Worm (Caenorhabditis elegans) whole organism, L1 larva: ENCODE data around the gene F52H2.15.

Experiments used
- C04F5.9 ChIP-seq: sonication (generic microtip); optimal IDR thresholded peaks from 2 replicates; lab custom pipeline; 2016; ENCODE audit warnings: missing genetic modification characterization, missing compliant biosample characterization
- C34B4.2 ChIP-seq: sonication (generic microtip); optimal IDR thresholded peaks from 2 replicates; lab custom pipeline; 2017; ENCODE audit warnings: mild to moderate bottlenecking, missing genetic modification characterization, missing compliant biosample characterization
- aha-1 ChIP-seq: fragments of 150-350 bp; optimal IDR thresholded peaks from 2 replicates; lab custom pipeline; 2014; ENCODE audit warnings: missing biosample characterization, missing genetic modification characterization
- alr-1 ChIP-seq: fragments of 200-800 bp; sonication (Bioruptor generic); optimal IDR thresholded peaks from 2 replicates; lab custom pipeline; 2018; ENCODE audit warnings: borderline replicate concordance, mild to moderate bottlenecking, missing genetic modification characterization, missing compliant biosample characterization
- aly-2 ChIP-seq: fragments of 150-350 bp; optimal IDR thresholded peaks from 2 replicates; lab custom pipeline; 2014; ENCODE audit warnings: missing biosample characterization, missing genetic modification characterization
- ama-1 ChIP-seq: fragments of 150-350 bp; optimal IDR thresholded peaks from 2 replicates; lab custom pipeline; 2014
- blmp-1 ChIP-seq: fragments of 150-350 bp; optimal IDR thresholded peaks from 2 replicates; lab custom pipeline; 2014; ENCODE audit warnings: missing biosample characterization, missing genetic modification characterization
- ceh-88 ChIP-seq: fragments of 200-800 bp; sonication (Bioruptor generic); IDR thresholded peaks from 2 replicates; pipeline ENCODE4 v1.3.6; 2022; ENCODE audit warnings: missing genetic modification characterization, missing compliant biosample characterization
- ces-1 ChIP-seq: fragments of 150-350 bp; optimal IDR thresholded peaks from 2 replicates; lab custom pipeline; 2014; ENCODE audit warnings: missing biosample characterization, missing genetic modification reagents, missing genetic modification characterization
- dpl-1 ChIP-seq, 3 experiments: fragments of 150-350 bp in 2 of 3; sonication (generic microtip) in 1 of 3; optimal IDR thresholded peaks; 2 replicates each; lab custom pipeline; 2014 to 2017; ENCODE audit warnings: missing biosample characterization in 3 of 3, missing genetic modification characterization in 3 of 3, missing genetic modification reagents in 3 of 3
- dsc-1 ChIP-seq: sonication (generic microtip); optimal IDR thresholded peaks from 2 replicates; lab custom pipeline; 2016; ENCODE audit warnings: mild to moderate bottlenecking, missing genetic modification characterization, missing compliant biosample characterization
- efl-1 ChIP-seq, 4 experiments: fragments of 150-350 bp; optimal IDR thresholded peaks in 3 of 4; peaks in 1 of 4; 1 replicate in 1 of 4; 2 replicates in 3 of 4; lab custom pipeline; 2014; ENCODE audit warnings: missing biosample characterization in 2 of 4, missing genetic modification characterization in 2 of 4, missing genetic modification reagents in 2 of 4
- egl-13 ChIP-seq: sonication (generic microtip); optimal IDR thresholded peaks from 2 replicates; lab custom pipeline; 2016; ENCODE audit warnings: missing genotype, missing genetic modification reagents, missing genetic modification characterization, missing compliant biosample characterization
- egl-27 ChIP-seq, 2 experiments: fragments of 150-350 bp in 1 of 2; sonication (generic microtip); optimal IDR thresholded peaks; 3 replicates each; lab custom pipeline; 2017 to 2018; ENCODE audit warnings: missing biosample characterization in 2 of 2, missing genetic modification characterization in 2 of 2, missing genetic modification reagents in 2 of 2
- elt-2 ChIP-seq: sonication (generic microtip); optimal IDR thresholded peaks from 2 replicates; lab custom pipeline; 2016; ENCODE audit warnings: missing genetic modification characterization, mild to moderate bottlenecking, inconsistent platforms, missing compliant biosample characterization, missing genetic modification reagents
- ets-5 ChIP-seq: fragments of 200-800 bp; sonication (Bioruptor generic); IDR thresholded peaks from 2 replicates; pipeline ENCODE4 v1.3.6; 2022; ENCODE audit warnings: missing genetic modification characterization, missing compliant biosample characterization
- fkh-4 ChIP-seq: sonication (generic microtip); optimal IDR thresholded peaks from 2 replicates; lab custom pipeline; 2016; ENCODE audit warnings: missing compliant biosample characterization, missing genetic modification characterization, borderline replicate concordance
- fkh-8 ChIP-seq: sonication (generic microtip); optimal IDR thresholded peaks from 2 replicates; lab custom pipeline; 2016; ENCODE audit warnings: mild to moderate bottlenecking, missing genetic modification characterization, missing compliant biosample characterization
- hlh-17 ChIP-seq: fragments of 200-800 bp; sonication (Bioruptor generic); optimal IDR thresholded peaks from 2 replicates; lab custom pipeline; 2018; ENCODE audit warnings: missing genetic modification characterization, mild to moderate bottlenecking, missing compliant biosample characterization, moderate library complexity, borderline replicate concordance
- hlh-4 ChIP-seq: sonication (generic microtip); optimal IDR thresholded peaks from 2 replicates; lab custom pipeline; 2016; ENCODE audit warnings: mild to moderate bottlenecking, missing genetic modification characterization, missing compliant biosample characterization
- hpl-2 ChIP-seq: fragments of 150-350 bp; optimal IDR thresholded peaks from 2 replicates; lab custom pipeline; 2014; ENCODE audit warnings: missing biosample characterization, missing genetic modification reagents, missing genetic modification characterization
- irx-1 ChIP-seq: sonication (generic microtip); optimal IDR thresholded peaks from 2 replicates; lab custom pipeline; 2016; ENCODE audit warnings: missing genetic modification characterization, missing compliant biosample characterization
- lin-13 ChIP-seq: fragments of 150-350 bp; optimal IDR thresholded peaks from 2 replicates; lab custom pipeline; 2014; ENCODE audit warnings: missing biosample characterization, missing genetic modification reagents, missing genetic modification characterization
- lin-15B ChIP-seq: fragments of 150-350 bp; sonication (generic microtip); optimal IDR thresholded peaks from 3 replicates; lab custom pipeline; 2014; ENCODE audit warnings: missing biosample characterization, missing genetic modification characterization
- lin-39 ChIP-seq: fragments of 150-350 bp; optimal IDR thresholded peaks from 2 replicates; lab custom pipeline; 2014; ENCODE audit warnings: missing biosample characterization, missing genetic modification reagents, missing genetic modification characterization
- mab-9 ChIP-seq: fragments of 200-800 bp; sonication (Bioruptor generic); IDR thresholded peaks from 2 replicates; pipeline ENCODE4 v1.3.6; 2022; ENCODE audit warnings: missing genetic modification reagents, missing genetic modification characterization, missing compliant biosample characterization
- mef-2 ChIP-seq: fragments of 150-350 bp; optimal IDR thresholded peaks from 2 replicates; lab custom pipeline; 2014; ENCODE audit warnings: missing biosample characterization, missing genetic modification characterization
- nhr-11 ChIP-seq: fragments of 150-350 bp; optimal IDR thresholded peaks from 2 replicates; lab custom pipeline; 2014; ENCODE audit warnings: missing biosample characterization, missing genetic modification characterization
- nhr-19 ChIP-seq: fragments of 200-800 bp; sonication (Bioruptor generic); conservative IDR thresholded peaks from 2 replicates; pipeline ENCODE4 v1.3.6; 2022; ENCODE audit warnings: missing genetic modification characterization, missing compliant biosample characterization
- nhr-237 ChIP-seq: fragments of 150-350 bp; optimal IDR thresholded peaks from 2 replicates; lab custom pipeline; 2014; ENCODE audit warnings: missing biosample characterization, missing genetic modification characterization
- nhr-28 ChIP-seq: fragments of 150-350 bp; optimal IDR thresholded peaks from 2 replicates; lab custom pipeline; 2014; ENCODE audit warnings: missing biosample characterization, missing genetic modification characterization
- nhr-47 ChIP-seq: sonication (generic microtip); optimal IDR thresholded peaks from 2 replicates; lab custom pipeline; 2016; ENCODE audit warnings: mild to moderate bottlenecking, missing genetic modification characterization, moderate library complexity, missing compliant biosample characterization
- nhr-71 ChIP-seq: sonication (generic microtip); optimal IDR thresholded peaks from 2 replicates; lab custom pipeline; 2016; ENCODE audit warnings: mild to moderate bottlenecking, missing genetic modification characterization, moderate library complexity, missing compliant biosample characterization
- nhr-76 ChIP-seq: sonication (generic microtip); optimal IDR thresholded peaks from 2 replicates; lab custom pipeline; 2017; ENCODE audit warnings: missing biosample characterization, missing genetic modification characterization
- nhr-84 ChIP-seq: sonication (generic microtip); optimal IDR thresholded peaks from 2 replicates; lab custom pipeline; 2017; ENCODE audit warnings: missing biosample characterization, missing genetic modification characterization
- nhr-85 ChIP-seq: sonication (generic microtip); peaks from one replicate; lab custom pipeline; 2016; ENCODE audit warnings: missing genetic modification characterization, inconsistent platforms, missing compliant biosample characterization
- nhr-90 ChIP-seq: sonication (generic microtip); optimal IDR thresholded peaks from 2 replicates; lab custom pipeline; 2016; ENCODE audit warnings: mild to moderate bottlenecking, missing genetic modification characterization, missing compliant biosample characterization; ENCODE audit not compliant: poor library complexity
- pag-3 ChIP-seq: sonication (generic microtip); optimal IDR thresholded peaks from 2 replicates; lab custom pipeline; 2017; ENCODE audit warnings: missing genetic modification characterization, mild to moderate bottlenecking, missing compliant biosample characterization, antibody characterized with exemption, borderline replicate concordance; ENCODE audit not compliant: insufficient read depth
- pax-3 ChIP-seq: fragments of 200-800 bp; sonication (Bioruptor generic); optimal IDR thresholded peaks from 2 replicates; lab custom pipeline; 2018; ENCODE audit warnings: mild to moderate bottlenecking, missing genetic modification characterization, moderate library complexity, missing compliant biosample characterization
- pqm-1 ChIP-seq: sonication (generic microtip); optimal IDR thresholded peaks from 3 replicates; lab custom pipeline; 2017; ENCODE audit warnings: missing biosample characterization, missing genetic modification characterization
- rnt-1 ChIP-seq: sonication (generic microtip); optimal IDR thresholded peaks from 2 replicates; lab custom pipeline; 2016; ENCODE audit warnings: mild to moderate bottlenecking, missing genetic modification characterization, moderate library complexity, missing compliant biosample characterization
- skn-1 ChIP-seq: fragments of 150-350 bp; optimal IDR thresholded peaks from 2 replicates; lab custom pipeline; 2014; ENCODE audit warnings: missing biosample characterization, missing genetic modification characterization
- snpc-4 ChIP-seq: fragments of 150-350 bp; optimal IDR thresholded peaks from 2 replicates; lab custom pipeline; 2014; ENCODE audit warnings: missing biosample characterization, missing genetic modification characterization
- tbx-2 ChIP-seq: sonication (generic microtip); optimal IDR thresholded peaks from 2 replicates; lab custom pipeline; 2016; ENCODE audit warnings: missing genetic modification characterization, missing compliant biosample characterization
- unc-130 ChIP-seq: fragments of 150-350 bp; optimal IDR thresholded peaks from 2 replicates; lab custom pipeline; 2017; ENCODE audit warnings: missing biosample characterization, missing genetic modification characterization, inconsistent platforms
- unc-30 ChIP-seq: sonication (generic microtip); optimal IDR thresholded peaks from 2 replicates; lab custom pipeline; 2017; ENCODE audit warnings: missing biosample characterization, missing genetic modification characterization
- unc-62 ChIP-seq: fragments of 150-350 bp; optimal IDR thresholded peaks from 2 replicates; lab custom pipeline; 2014; ENCODE audit warnings: missing biosample characterization, missing genetic modification reagents, missing genetic modification characterization
- unc-86 ChIP-seq: sonication (generic microtip); optimal IDR thresholded peaks from 2 replicates; lab custom pipeline; 2016; ENCODE audit warnings: missing genetic modification characterization, missing compliant biosample characterization
- vab-15 ChIP-seq: sonication (generic microtip); optimal IDR thresholded peaks from 2 replicates; lab custom pipeline; 2017; ENCODE audit warnings: missing genotype, mild to moderate bottlenecking, missing genetic modification characterization, missing compliant biosample characterization
- xbp-1 ChIP-seq: sonication (generic microtip); optimal IDR thresholded peaks from 2 replicates; lab custom pipeline; 2016; ENCODE audit warnings: missing genetic modification characterization, missing compliant biosample characterization
- zag-1 ChIP-seq: fragments of 150-350 bp; optimal IDR thresholded peaks from 2 replicates; lab custom pipeline; 2014; ENCODE audit warnings: missing biosample characterization, missing genetic modification characterization
- zip-4 ChIP-seq: fragments of 200-800 bp; sonication (Bioruptor generic); optimal IDR thresholded peaks from 2 replicates; lab custom pipeline; 2018; ENCODE audit warnings: mild to moderate bottlenecking, missing genetic modification characterization, moderate library complexity, missing compliant biosample characterization
- ztf-11 ChIP-seq, 2 experiments: sonication (generic microtip); optimal IDR thresholded peaks; 2 replicates each; lab custom pipeline; 2016 to 2017; ENCODE audit warnings: missing genetic modification characterization in 2 of 2, missing biosample characterization in 1 of 2, missing compliant biosample characterization in 1 of 2

Gene F52H2.15

ce11 chrX:2553433-2553860, 11.7 kb upstream of the F52H2.15 start (continued):
- TF ChIP-seq fkh-4 (tag; lab: Kevin White, UChicago) (no peak), zip-4 (no peak), snpc-4 (tag; lab: Kevin White, UChicago) (no peak), nhr-71 (tag; lab: Kevin White, UChicago) (peak; percentile 81), nhr-47 (tag; lab: Kevin White, UChicago) (peak; percentile 82), lin-39 (tag; lab: Kevin White, UChicago) (no peak), ces-1 (GFP tag; lab: Kevin White, UChicago) (no peak), vab-15 (tag; lab: Kevin White, UChicago) (no peak), fkh-8 (tag; lab: Kevin White, UChicago) (peak; percentile 65), pax-3 (peak; percentile 21), egl-27 (tag; optimal IDR thresholded peaks at IDR 0.05; lab: Kevin White, UChicago) (no peak), ets-5 (GFP tag; lab: Robert Waterston, UW) (no peak), hpl-2 (no peak), irx-1 (tag; lab: Kevin White, UChicago) (peak; percentile 80), nhr-28 (no peak), nhr-85 (tag; lab: Kevin White, UChicago) (peak; percentile 76), nhr-11 (tag; lab: Kevin White, UChicago) (no peak), nhr-84 (tag; lab: Kevin White, UChicago) (no peak), ztf-11 (tag; optimal IDR thresholded peaks at IDR 0.05; lab: Kevin White, UChicago) (peak in 1 of 2 experiments; percentile 6), unc-30 (tag; lab: Kevin White, UChicago) (no peak), nhr-90 (tag; lab: Kevin White, UChicago) (peak; percentile 85), zag-1 (no peak), tbx-2 (tag; lab: Kevin White, UChicago) (peak; percentile 72), mab-9 (no peak), rnt-1 (tag; lab: Kevin White, UChicago) (peak; percentile 59), mef-2 (tag; lab: Kevin White, UChicago) (peak; percentile 61), unc-86 (tag; lab: Kevin White, UChicago) (peak; percentile 36), hlh-4 (tag; lab: Kevin White, UChicago) (no peak), unc-62 (GFP tag; lab: Kevin White, UChicago) (no peak), lin-15B (tag; lab: Kevin White, UChicago) (no peak), C34B4.2 (tag; lab: Kevin White, UChicago) (no peak), alr-1 (no peak), ama-1 (no peak), hlh-17 (GFP tag; lab: Kevin White, UChicago) (no peak), C04F5.9 (tag; lab: Kevin White, UChicago) (no peak), nhr-237 (tag; lab: Kevin White, UChicago) (no peak), xbp-1 (tag; lab: Kevin White, UChicago) (peak; percentile 64), pag-3 (no peak), blmp-1 (peak; percentile 68), pqm-1 (tag; lab: Kevin White, UChicago) (no peak), aha-1 (no peak), unc-130 (tag; lab: Kevin White, UChicago) (peak; percentile 2), dsc-1 (tag; lab: Kevin White, UChicago) (peak; percentile 83), skn-1 (tag; lab: Kevin White, UChicago) (peak; percentile 95), elt-2 (peak; percentile 45), nhr-76 (tag; lab: Kevin White, UChicago) (no peak), nhr-19 (peak; percentile 65), lin-13 (GFP tag; lab: Kevin White, UChicago) (peak; percentile 2), dpl-1 (GFP tag; optimal IDR thresholded peaks at IDR 0.05; lab: Kevin White, UChicago) (peak in 1 of 3 experiments; percentile 18), ceh-88 (no peak), efl-1 (optimal IDR thresholded peaks at IDR 0.05; lab: Kevin White, UChicago) (peak; percentile 13 to 25), efl-1 (GFP tag; optimal IDR thresholded peaks at IDR 0.05 in 1 of 2; lab: Kevin White, UChicago) (no peak), aly-2 (tag; lab: Kevin White, UChicago) (peak; percentile 10), egl-13 (tag; lab: Kevin White, UChicago) (peak; percentile 61)
